Worm (Caenorhabditis elegans): Measurements from ENCODE around the gene T07E3.2.
A peak's percentile ranks its signal among the peaks of the same experiment; 100 is the strongest.

Gene T07E3.2

DNA sequence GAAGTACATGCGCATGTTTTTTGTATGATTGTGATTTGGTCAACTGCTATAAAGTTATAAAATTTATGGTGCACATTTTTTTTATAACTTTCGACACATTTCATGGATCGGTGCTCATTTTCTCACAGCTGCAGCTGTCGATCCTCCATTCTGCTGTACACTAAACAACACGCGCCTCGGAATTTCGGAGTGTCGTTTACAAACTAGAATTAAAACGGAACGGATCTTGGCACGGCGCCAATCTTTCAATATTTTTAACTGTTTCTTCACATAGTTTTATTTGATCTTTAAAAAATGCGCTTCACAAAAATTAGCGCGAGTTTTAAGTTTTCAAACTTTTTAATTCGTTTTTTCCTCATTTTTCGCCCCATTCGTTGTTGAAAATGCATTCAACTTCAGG lies 39.9 kb downstream of the T07E3.2 start, which contains the start of gene let-711:
TSS of gene let-711 (plus strand) at position 337 of the 400 bp plus-strand sequence.
- no peak for TF ChIP-seq ceh-24 (tag; optimal IDR thresholded peaks at IDR 0.05)
- no peak for TF ChIP-seq ahr-1 (tag; optimal IDR thresholded peaks at IDR 0.05)
- no peak for TF ChIP-seq T23F11.4 (GFP tag; optimal IDR thresholded peaks at IDR 0.05)
- no peak for TF ChIP-seq hlh-30 (tag; optimal IDR thresholded peaks at IDR 0.05; ENCODE audit: insufficient read depth)
- TF ChIP-seq ttx-3 (tag; optimal IDR thresholded peaks at IDR 0.05): no peak

ce11 chrIII:6947896-6948295 lies 41.4 kb downstream of the T07E3.2 start:
- TF ChIP-seq pax-1 (tag; optimal IDR thresholded peaks at IDR 0.05) (peak; percentile 31), hlh-30 (tag; optimal IDR thresholded peaks at IDR 0.05; ENCODE audit: insufficient read depth) (peak; percentile 64), lim-6 (tag; optimal IDR thresholded peaks at IDR 0.05) (no peak), tbx-2 (tag; optimal IDR thresholded peaks at IDR 0.05) (peak; percentile 33), unc-42 (tag; optimal IDR thresholded peaks at IDR 0.05) (no peak), elt-2 (tag; optimal IDR thresholded peaks at IDR 0.05) (no peak), nfya-1 (tag; optimal IDR thresholded peaks at IDR 0.05) (peak; percentile 28), tbx-7 (tag; optimal IDR thresholded peaks at IDR 0.05) (no peak), unc-55 (GFP tag; optimal IDR thresholded peaks at IDR 0.05) (peak; percentile 57)

ce11 chrIII:6951435-6951834 lies 44.9 kb downstream of the T07E3.2 start:
- no peak for TF ChIP-seq nfya-1 (tag; optimal IDR thresholded peaks at IDR 0.05)
- no peak for TF ChIP-seq tbx-7 (tag; optimal IDR thresholded peaks at IDR 0.05)
- TF ChIP-seq ceh-6 (GFP tag; optimal IDR thresholded peaks at IDR 0.05): no peak
- TF ChIP-seq pax-1 (tag; optimal IDR thresholded peaks at IDR 0.05): no peak
- TF ChIP-seq ets-4 (tag; optimal IDR thresholded peaks at IDR 0.05): no peak
- no peak for TF ChIP-seq K09A11.1 (tag; optimal IDR thresholded peaks at IDR 0.05; ENCODE audit: insufficient read depth)
- TF ChIP-seq syd-9 (tag; optimal IDR thresholded peaks at IDR 0.05): no peak
- TF ChIP-seq tbx-2 (tag; optimal IDR thresholded peaks at IDR 0.05): no peak
- peak; percentile 20 for TF ChIP-seq ref-2 (tag; optimal IDR thresholded peaks at IDR 0.05)
- TF ChIP-seq unc-42 (tag; optimal IDR thresholded peaks at IDR 0.05): peak; percentile 16
- no peak for TF ChIP-seq zip-5 (tag; optimal IDR thresholded peaks at IDR 0.05)
- TF ChIP-seq pha-2 (tag; optimal IDR thresholded peaks at IDR 0.05): no peak
- no peak for TF ChIP-seq T23F11.4 (GFP tag; optimal IDR thresholded peaks at IDR 0.05)
- TF ChIP-seq dve-1 (tag; optimal IDR thresholded peaks at IDR 0.05): no peak
- peak; percentile 45 for TF ChIP-seq ceh-48 (tag; optimal IDR thresholded peaks at IDR 0.05)
- TF ChIP-seq C38D4.7 (GFP tag; optimal IDR thresholded peaks at IDR 0.05): no peak
- TF ChIP-seq ahr-1 (tag; optimal IDR thresholded peaks at IDR 0.05): no peak
- TF ChIP-seq nhr-232 (tag; optimal IDR thresholded peaks at IDR 0.05): no peak
- TF ChIP-seq npax-4 (tag; optimal IDR thresholded peaks at IDR 0.05): no peak
- peak; percentile 17 for TF ChIP-seq ceh-31 (tag; optimal IDR thresholded peaks at IDR 0.05)
- TF ChIP-seq che-1 (tag; optimal IDR thresholded peaks at IDR 0.05): no peak
- no peak for TF ChIP-seq mec-3 (tag; optimal IDR thresholded peaks at IDR 0.05; ENCODE audit: borderline replicate concordance)
- TF ChIP-seq madf-2 (tag; optimal IDR thresholded peaks at IDR 0.05): no peak
- TF ChIP-seq sdc-2 (tag; optimal IDR thresholded peaks at IDR 0.05): no peak
- TF ChIP-seq ceh-9 (tag; optimal IDR thresholded peaks at IDR 0.05): no peak
- TF ChIP-seq hlh-8 (tag; optimal IDR thresholded peaks at IDR 0.05): no peak
- no peak for TF ChIP-seq nhr-11 (tag; optimal IDR thresholded peaks at IDR 0.05)
- TF ChIP-seq fax-1 (tag; optimal IDR thresholded peaks at IDR 0.05): no peak

DNA sequence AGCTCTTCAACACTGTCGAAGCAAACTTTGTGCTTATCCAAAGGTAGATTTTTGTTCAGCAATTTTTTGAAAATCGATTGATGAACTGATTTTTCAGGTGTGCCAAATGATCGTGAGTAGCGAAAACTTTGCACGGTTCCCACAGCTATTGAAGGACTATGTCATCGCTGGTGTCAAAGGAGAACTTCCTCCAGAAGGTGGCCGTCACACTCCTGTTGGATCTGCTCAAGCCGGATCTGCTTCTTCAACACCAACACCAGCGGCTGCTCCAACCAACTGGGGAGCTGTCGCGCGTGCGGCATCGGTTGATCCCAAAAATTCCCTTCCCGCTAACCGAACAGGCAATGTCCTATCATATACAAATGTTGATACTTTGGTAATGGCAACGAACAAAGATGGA lies 46.9 kb downstream of the T07E3.2 start:
- TF ChIP-seq hlh-6 (tag; optimal IDR thresholded peaks at IDR 0.05) (no peak), pat-9 (tag; optimal IDR thresholded peaks at IDR 0.05) (no peak), unc-86 (tag; optimal IDR thresholded peaks at IDR 0.05) (no peak), ceh-14 (tag; optimal IDR thresholded peaks at IDR 0.05) (no peak), hlh-8 (tag; optimal IDR thresholded peaks at IDR 0.05) (no peak), ahr-1 (tag; optimal IDR thresholded peaks at IDR 0.05) (no peak), ceh-19 (GFP tag; optimal IDR thresholded peaks at IDR 0.05) (no peak), mec-3 (tag; optimal IDR thresholded peaks at IDR 0.05; ENCODE audit: borderline replicate concordance) (no peak), tbx-2 (tag; optimal IDR thresholded peaks at IDR 0.05) (no peak), nhr-232 (tag; optimal IDR thresholded peaks at IDR 0.05) (no peak), elt-2 (tag; optimal IDR thresholded peaks at IDR 0.05) (no peak), pag-3 (tag; optimal IDR thresholded peaks at IDR 0.05; ENCODE audit: borderline replicate concordance) (no peak), tbx-7 (tag; optimal IDR thresholded peaks at IDR 0.05) (no peak), F13H6.1 (tag; optimal IDR thresholded peaks at IDR 0.05) (no peak), C08G9.2 (tag; optimal IDR thresholded peaks at IDR 0.05) (no peak), pqm-1 (tag; optimal IDR thresholded peaks at IDR 0.05) (no peak), dmd-4 (tag; optimal IDR thresholded peaks at IDR 0.05; ENCODE audit: borderline replicate concordance) (no peak), ceh-45 (GFP tag; IDR thresholded peaks at IDR 0.05) (no peak)
